ENCODE assay signal across 3 worm cellular contexts in the genomic region with DNA sequence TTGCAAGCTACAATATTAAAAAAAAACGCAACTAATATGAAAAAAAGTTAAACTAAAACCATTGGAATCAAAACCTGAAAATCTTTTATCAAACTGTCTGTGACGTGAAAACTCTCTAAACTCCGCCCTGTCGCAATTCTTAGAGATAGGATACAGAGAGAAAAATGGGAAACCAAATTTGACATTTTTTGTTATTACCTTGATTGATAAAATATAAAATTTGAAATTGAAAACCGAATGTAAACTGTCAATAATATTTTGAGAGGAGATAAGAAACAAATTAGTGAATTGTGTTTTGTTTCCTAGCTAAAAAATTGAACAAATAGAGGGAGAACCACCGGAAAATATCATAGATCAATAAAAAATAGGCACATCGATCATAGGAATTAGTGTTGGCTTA.
TF ChIP-seq lines count a peak whose summit lies in the region.

No protein-coding gene starts in this region.

TF ChIP-seq in whole organism, L3 larva, 47 proteins besides CTCF, POLR2A, EP300 and RAD21:
- TF ChIP-seq nhr-25 (tag; optimal IDR thresholded peaks at IDR 0.05; lab: Kevin White, UChicago), result no peak
- peak; percentile 37 for TF ChIP-seq pqm-1 (tag; optimal IDR thresholded peaks at IDR 0.05; lab: Kevin White, UChicago)
- TF ChIP-seq elt-2 (tag; optimal IDR thresholded peaks at IDR 0.05; lab: Kevin White, UChicago), result peak; percentile 69
- no peak for TF ChIP-seq aly-2 (tag; optimal IDR thresholded peaks at IDR 0.05; lab: Kevin White, UChicago)

TF ChIP-seq in whole organism, L4 larva, 104 proteins besides CTCF, POLR2A, EP300 and RAD21:
- TF ChIP-seq daf-16 (GFP tag; optimal IDR thresholded peaks at IDR 0.05; lab: Kevin White, UChicago) (peak in 1 of 2 experiments; percentile 23), daf-16 (tag; optimal IDR thresholded peaks at IDR 0.05; lab: Kevin White, UChicago) (peak; percentile 93), mes-2 (tag; optimal IDR thresholded peaks at IDR 0.05; lab: Kevin White, UChicago; ENCODE audit: poor library complexity, severe bottlenecking) (no peak), vab-7 (GFP tag; IDR thresholded peaks at IDR 0.05; lab: Robert Waterston, UW) (no peak), dve-1 (tag; optimal IDR thresholded peaks at IDR 0.05; lab: Kevin White, UChicago; ENCODE audit: insufficient read depth) (peak; percentile 83), fos-1 (tag; optimal IDR thresholded peaks at IDR 0.05; lab: Kevin White, UChicago) (no peak), pha-4 (GFP tag; IDR thresholded peaks at IDR 0.05; lab: Robert Waterston, UW) (peak; percentile 20; the same call in 1 of the 2 replicates), pha-4 (tag; optimal IDR thresholded peaks at IDR 0.05; lab: Kevin White, UChicago) (no peak), T20F7.1 (GFP tag; optimal IDR thresholded peaks at IDR 0.05; lab: Kevin White, UChicago) (peak; percentile 50), hlh-11 (tag; optimal IDR thresholded peaks at IDR 0.05; lab: Kevin White, UChicago) (peak; percentile 34), nhr-48 (tag; optimal IDR thresholded peaks at IDR 0.05; lab: Kevin White, UChicago) (peak; percentile 40), dmd-6 (GFP tag; IDR thresholded peaks at IDR 0.05; lab: Robert Waterston, UW) (peak; percentile 90), php-3 (GFP tag; IDR thresholded peaks at IDR 0.05; lab: Robert Waterston, UW) (0 out of 2 replicates have a peak, but pooled peaks have one; percentile 6)

TF ChIP-seq in whole organism, young adult, 124 proteins besides CTCF, POLR2A, EP300 and RAD21:
- TF ChIP-seq lsy-27 (tag; optimal IDR thresholded peaks at IDR 0.05; lab: Kevin White, UChicago; ENCODE audit: borderline replicate concordance, insufficient read depth) (no peak), fkh-3 (tag; optimal IDR thresholded peaks at IDR 0.05; lab: Kevin White, UChicago) (no peak), zim-3 (tag; optimal IDR thresholded peaks at IDR 0.05; lab: Kevin White, UChicago) (no peak), tlf-1 (GFP tag; optimal IDR thresholded peaks at IDR 0.05; lab: Kevin White, UChicago) (no peak), ccch-3 (GFP tag; optimal IDR thresholded peaks at IDR 0.05; lab: Kevin White, UChicago) (no peak), lsl-1 (GFP tag; optimal IDR thresholded peaks at IDR 0.05; lab: Kevin White, UChicago) (no peak), madf-10 (tag; optimal IDR thresholded peaks at IDR 0.05; lab: Kevin White, UChicago) (no peak), unc-62 (GFP tag; optimal IDR thresholded peaks at IDR 0.05; lab: Kevin White, UChicago) (peak; percentile 2), T07F8.4 (tag; optimal IDR thresholded peaks at IDR 0.05; lab: Kevin White, UChicago) (no peak), K12H6.12 (tag; optimal IDR thresholded peaks at IDR 0.05; lab: Kevin White, UChicago) (no peak), rpc-1 (optimal IDR thresholded peaks at IDR 0.05; lab: Kevin White, UChicago) (no peak), rpc-1 (tag; optimal IDR thresholded peaks at IDR 0.05; lab: Kevin White, UChicago) (no peak), somi-1 (GFP tag; optimal IDR thresholded peaks at IDR 0.05; lab: Kevin White, UChicago) (no peak), nhr-80 (tag; optimal IDR thresholded peaks at IDR 0.05; lab: Kevin White, UChicago) (peak; percentile 81), egrh-3 (GFP tag; IDR thresholded peaks at IDR 0.05; lab: Robert Waterston, UW) (no peak), madf-3 (GFP tag; IDR thresholded peaks at IDR 0.05; lab: Robert Waterston, UW) (no peak), egl-18 (GFP tag; IDR thresholded peaks at IDR 0.05; lab: Robert Waterston, UW) (no peak), cebp-1 (GFP tag; IDR thresholded peaks at IDR 0.05; lab: Robert Waterston, UW) (no peak), cebp-1 (tag; optimal IDR thresholded peaks at IDR 0.05; lab: Kevin White, UChicago) (no peak), let-607 (tag; optimal IDR thresholded peaks at IDR 0.05; lab: Kevin White, UChicago) (peak in 1 of 2 experiments; percentile 24), K11D2.4 (GFP tag; IDR thresholded peaks at IDR 0.05; lab: Robert Waterston, UW) (no peak), F33H1.4 (GFP tag; IDR thresholded peaks at IDR 0.05; lab: Robert Waterston, UW) (no peak), him-1 (tag; optimal IDR thresholded peaks at IDR 0.05; lab: Kevin White, UChicago) (no peak), repo-1 (tag; optimal IDR thresholded peaks at IDR 0.05; lab: Kevin White, UChicago) (no peak)
